Fruit fly (Drosophila melanogaster): Measurements from ENCODE around the gene CG4914.

dm6 chr3L:14691047-14691446 is 13.1 kb upstream of the CG4914 start, which contains the start of gene gdrd:
- no peak for TF ChIP-seq EcR (GFP tag; optimal IDR thresholded peaks at IDR 0.05)
- TF ChIP-seq Dll (optimal IDR thresholded peaks at IDR 0.05): no peak
- no peak for TF ChIP-seq psq (optimal IDR thresholded peaks at IDR 0.05)
- no peak for TF ChIP-seq pan (optimal IDR thresholded peaks at IDR 0.05)

Measured in whole organism.